Worm (Caenorhabditis elegans) whole organism, L1 larva: Measurements from ENCODE around the gene atx-2.

Experiments
- efl-1 ChIP-seq, 4 experiments: fragments of 150-350 bp; optimal IDR thresholded peaks in 3 of 4; peaks in 1 of 4; 1 replicate in 1 of 4; 2 replicates in 3 of 4; lab custom pipeline; 2014; ENCODE audit warnings: missing biosample characterization in 2 of 4, missing genetic modification characterization in 2 of 4, missing genetic modification reagents in 2 of 4
- fkh-10 ChIP-seq: sonication (generic microtip); optimal IDR thresholded peaks from 2 replicates; lab custom pipeline; 2017; ENCODE audit warnings: missing biosample characterization, missing genetic modification reagents, missing genetic modification characterization
- lin-14 ChIP-seq: fragments of 200-800 bp; sonication (Bioruptor generic); optimal IDR thresholded peaks from 2 replicates; lab custom pipeline; 2018; ENCODE audit warnings: mild to moderate bottlenecking, missing genetic modification characterization, moderate library complexity, missing compliant biosample characterization
- mab-9 ChIP-seq: fragments of 200-800 bp; sonication (Bioruptor generic); IDR thresholded peaks from 2 replicates; pipeline ENCODE4 v1.3.6; 2022; ENCODE audit warnings: missing genetic modification reagents, missing genetic modification characterization, missing compliant biosample characterization
- unc-86 ChIP-seq: sonication (generic microtip); optimal IDR thresholded peaks from 2 replicates; lab custom pipeline; 2016; ENCODE audit warnings: missing genetic modification characterization, missing compliant biosample characterization

Gene atx-2

ce11 chrIII:10515751-10516150 lies 54.6 kb downstream of the atx-2 start:
- peak; percentile 41 for TF ChIP-seq fkh-10 (GFP tag; lab: Kevin White, UChicago)
- TF ChIP-seq lin-14 (GFP tag; lab: Kevin White, UChicago) = peak; percentile 62
- no peak for TF ChIP-seq efl-1 (optimal IDR thresholded peaks at IDR 0.05; lab: Kevin White, UChicago)
- TF ChIP-seq efl-1 (GFP tag; optimal IDR thresholded peaks at IDR 0.05 in 1 of 2; lab: Kevin White, UChicago) = peak in 1 of 2 experiments; percentile 84
- TF ChIP-seq unc-86 (tag; lab: Kevin White, UChicago) = peak; percentile 18
- no peak for TF ChIP-seq mab-9 (GFP tag; lab: Robert Waterston, UW)
